Worm (Caenorhabditis elegans): ENCODE data around the gene clec-218.

The clec-218 gene

DNA sequence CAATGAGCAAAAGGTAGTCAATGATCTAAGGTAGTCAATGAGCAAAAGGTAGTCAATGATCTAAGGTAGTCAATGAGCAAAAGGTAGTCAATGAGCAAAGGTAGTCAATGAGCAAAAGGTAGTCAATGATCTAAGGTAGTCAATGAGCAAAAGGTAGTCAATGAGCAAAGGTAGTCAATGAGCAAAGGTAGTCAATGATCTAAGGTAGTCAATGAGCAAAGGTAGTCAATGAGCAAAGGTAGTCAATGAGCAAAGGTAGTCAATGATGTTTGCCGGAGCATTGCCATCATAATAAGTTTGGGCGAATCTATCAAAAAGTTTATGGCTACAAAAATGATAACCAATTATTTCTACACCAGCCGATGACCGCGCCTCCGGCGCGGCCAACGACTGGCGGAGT, 7.0 kb downstream of the clec-218 start:
- TF ChIP-seq madf-3 (GFP tag; IDR thresholded peaks at IDR 0.05) (peak; percentile 68; the same call in 1 of the 2 replicates), bed-1 (GFP tag; IDR thresholded peaks at IDR 0.05) (peak; percentile 72; the same call in 1 of the 2 replicates), ceh-58 (GFP tag; IDR thresholded peaks at IDR 0.05) (0 out of 2 replicates have a peak, but pooled peaks have one; percentile 58), ztf-25 (GFP tag; IDR thresholded peaks at IDR 0.05) (peak; percentile 66; the same call in 1 of the 2 replicates), lag-1 (GFP tag; IDR thresholded peaks at IDR 0.05) (0 out of 2 replicates have a peak, but pooled peaks have one; percentile 77), aptf-2 (GFP tag; conservative IDR thresholded peaks at IDR 0.05) (0 out of 2 replicates have a peak, but pooled peaks have one; percentile 13), hmg-20 (GFP tag; IDR thresholded peaks at IDR 0.05) (peak; percentile 56; the same call in 1 of the 2 replicates), B0019.2 (GFP tag; conservative IDR thresholded peaks at IDR 0.05) (0 out of 2 replicates have a peak, but pooled peaks have one; percentile 9), ztf-6 (GFP tag; IDR thresholded peaks at IDR 0.05) (0 out of 2 replicates have a peak, but pooled peaks have one; percentile 56), lin-26 (GFP tag; IDR thresholded peaks at IDR 0.05) (peak; percentile 58; the same call in 1 of the 2 replicates), pbrm-1 (GFP tag; IDR thresholded peaks at IDR 0.05) (peak; percentile 34; the same call in 1 of the 2 replicates), attf-6 (GFP tag; IDR thresholded peaks at IDR 0.05) (0 out of 2 replicates have a peak, but pooled peaks have one; percentile 9), F33H1.4 (GFP tag; IDR thresholded peaks at IDR 0.05) (peak; percentile 19; the same call in 1 of the 2 replicates), let-526 (GFP tag; IDR thresholded peaks at IDR 0.05) (peak; percentile 66; the same call in 1 of the 2 replicates), ceh-40 (GFP tag; IDR thresholded peaks at IDR 0.05) (0 out of 2 replicates have a peak, but pooled peaks have one; percentile 22), F37B4.10 (GFP tag; IDR thresholded peaks at IDR 0.05) (0 out of 2 replicates have a peak, but pooled peaks have one; percentile 31), Y56A3A.18 (GFP tag; IDR thresholded peaks at IDR 0.05) (0 out of 2 replicates have a peak, but pooled peaks have one; percentile 34)

ce11 chrV:8318135-8318534, 10.4 kb downstream of the clec-218 start, which contains the start of gene clec-219:
Gene clec-219 (plus strand): TSS chrV:8318435.
- TF ChIP-seq mel-28 (tag; optimal IDR thresholded peaks at IDR 0.05; ENCODE audit: borderline replicate concordance) (no peak), mes-4 (tag; optimal IDR thresholded peaks at IDR 0.05) (no peak), nhr-179 (tag; optimal IDR thresholded peaks at IDR 0.05) (no peak), nhr-120 (GFP tag; IDR thresholded peaks at IDR 0.05) (no peak), ztf-18 (tag; optimal IDR thresholded peaks at IDR 0.05) (no peak), repo-1 (tag; optimal IDR thresholded peaks at IDR 0.05) (no peak), atf-7 (tag; optimal IDR thresholded peaks at IDR 0.05) (no peak), madf-8 (GFP tag; conservative IDR thresholded peaks at IDR 0.05) (no peak), mcd-1 (GFP tag; IDR thresholded peaks at IDR 0.05) (no peak), ceh-58 (GFP tag; IDR thresholded peaks at IDR 0.05) (no peak), egl-18 (GFP tag; IDR thresholded peaks at IDR 0.05) (no peak), ztf-3 (GFP tag; optimal IDR thresholded peaks at IDR 0.05) (no peak), C06A6.2 (GFP tag; conservative IDR thresholded peaks at IDR 0.05) (no peak)

DNA sequence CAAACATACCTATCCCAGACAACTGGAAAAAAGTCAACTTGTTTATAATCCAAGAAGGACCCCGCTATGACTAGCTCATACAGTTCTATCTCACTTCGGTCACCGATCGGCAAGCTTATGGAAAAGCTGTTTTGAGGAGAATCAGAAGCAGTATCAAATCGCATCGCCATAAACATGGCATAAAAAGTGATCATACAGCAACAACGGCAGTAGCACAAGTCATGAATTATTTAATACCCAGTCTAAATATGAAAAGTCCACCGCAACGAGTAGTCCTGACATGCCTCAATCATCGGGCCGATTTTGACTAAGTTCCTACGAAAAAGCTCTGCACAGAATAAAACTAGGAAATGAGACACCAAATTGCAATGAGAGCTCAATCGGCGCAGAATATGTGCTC, 15.8 kb downstream of the clec-218 start:
- TF ChIP-seq F52B5.7 (tag; optimal IDR thresholded peaks at IDR 0.05) (no peak), Y53G8AR.9 (GFP tag; conservative IDR thresholded peaks at IDR 0.05) (no peak), ets-4 (GFP tag; optimal IDR thresholded peaks at IDR 0.05) (no peak), cebp-2 (GFP tag; IDR thresholded peaks at IDR 0.05) (no peak), Y95B8A.8 (GFP tag; IDR thresholded peaks at IDR 0.05) (no peak), lir-1 (GFP tag; conservative IDR thresholded peaks at IDR 0.05) (no peak), ztf-6 (GFP tag; IDR thresholded peaks at IDR 0.05) (no peak), ceh-91 (GFP tag; IDR thresholded peaks at IDR 0.05) (no peak), F22D6.2 (tag; optimal IDR thresholded peaks at IDR 0.05) (no peak), snpc-3.4 (tag; optimal IDR thresholded peaks at IDR 0.05) (no peak), efl-1 (GFP tag; optimal IDR thresholded peaks at IDR 0.05) (no peak), lsl-1 (GFP tag; optimal IDR thresholded peaks at IDR 0.05) (no peak), let-607 (tag; optimal IDR thresholded peaks at IDR 0.05) (no peak), mel-28 (tag; optimal IDR thresholded peaks at IDR 0.05; ENCODE audit: borderline replicate concordance) (no peak), rcor-1 (GFP tag; IDR thresholded peaks at IDR 0.05) (no peak), tlf-1 (GFP tag; optimal IDR thresholded peaks at IDR 0.05) (no peak), ztf-18 (tag; optimal IDR thresholded peaks at IDR 0.05) (no peak), Y67H2A.10 (GFP tag; conservative IDR thresholded peaks at IDR 0.05) (no peak)
